Worm (Caenorhabditis elegans) whole organism, mixed stage, embryonic: ENCODE measurements around the gene T28C12.1.

ENCODE experiments used
- M03D4.4 ChIP-seq: sonication (generic microtip); optimal IDR thresholded peaks from 2 replicates; lab custom pipeline; 2017; ENCODE audit warnings: mild to moderate bottlenecking, missing genetic modification characterization, missing compliant biosample characterization
- bed-3 ChIP-seq: fragments of 200-800 bp; sonication (Bioruptor generic); optimal IDR thresholded peaks from 3 replicates; lab custom pipeline; 2018; ENCODE audit warnings: mild to moderate bottlenecking, missing genetic modification characterization, moderate library complexity, missing compliant biosample characterization
- blmp-1 ChIP-seq: fragments of 150-350 bp; optimal IDR thresholded peaks from 2 replicates; lab custom pipeline; 2014; ENCODE audit warnings: missing biosample characterization, missing genetic modification characterization
- ceh-43 ChIP-seq: fragments of 200-800 bp; sonication (Bioruptor generic); optimal IDR thresholded peaks from 2 replicates; lab custom pipeline; 2018; ENCODE audit warnings: mild to moderate bottlenecking, missing genetic modification characterization, moderate library complexity, missing compliant biosample characterization
- ceh-83 ChIP-seq: fragments of 200-800 bp; sonication (Bioruptor generic); optimal IDR thresholded peaks from 2 replicates; lab custom pipeline; 2018; ENCODE audit warnings: mild to moderate bottlenecking, missing genetic modification characterization, missing compliant biosample characterization
- ces-1 ChIP-seq: fragments of 150-350 bp; optimal IDR thresholded peaks from 2 replicates; lab custom pipeline; 2014; ENCODE audit warnings: missing biosample characterization, missing genetic modification reagents, missing genetic modification characterization
- cnd-1 ChIP-seq: fragments of 200-800 bp; sonication (Bioruptor generic); optimal IDR thresholded peaks from 2 replicates; lab custom pipeline; 2018; ENCODE audit warnings: mild to moderate bottlenecking, missing genetic modification characterization, missing compliant biosample characterization
- drap-1 ChIP-seq: fragments of 200-800 bp; sonication (Bioruptor generic); optimal IDR thresholded peaks from 3 replicates; lab custom pipeline; 2018; ENCODE audit warnings: mild to moderate bottlenecking, missing genetic modification characterization, missing compliant biosample characterization
- elt-1 ChIP-seq: sonication (generic microtip); optimal IDR thresholded peaks from 2 replicates; lab custom pipeline; 2017; ENCODE audit warnings: missing genetic modification characterization, mild to moderate bottlenecking, missing compliant biosample characterization, antibody characterized with exemption, moderate library complexity, borderline replicate concordance; ENCODE audit not compliant: insufficient read depth
- elt-3 ChIP-seq: fragments of 150-350 bp; optimal IDR thresholded peaks from 2 replicates; lab custom pipeline; 2014; ENCODE audit warnings: missing biosample characterization, missing genetic modification characterization
- flh-1 ChIP-seq: fragments of 200-800 bp; sonication (Bioruptor generic); optimal IDR thresholded peaks from 2 replicates; lab custom pipeline; 2018; ENCODE audit warnings: mild to moderate bottlenecking, missing genetic modification characterization, moderate library complexity, missing compliant biosample characterization
- ham-2 ChIP-seq: fragments of 200-800 bp; sonication (Bioruptor generic); optimal IDR thresholded peaks from 2 replicates; lab custom pipeline; 2018; ENCODE audit warnings: mild to moderate bottlenecking, missing genetic modification characterization, missing compliant biosample characterization
- hlh-1 ChIP-seq: fragments of 150-350 bp; optimal IDR thresholded peaks from 2 replicates; lab custom pipeline; 2014; ENCODE audit warnings: missing biosample characterization, missing genetic modification reagents, missing genetic modification characterization
- lin-32 ChIP-seq: fragments of 200-800 bp; sonication (Bioruptor generic); optimal IDR thresholded peaks from 2 replicates; lab custom pipeline; 2018; ENCODE audit warnings: mild to moderate bottlenecking, missing genetic modification characterization, missing compliant biosample characterization
- lsy-2 ChIP-seq: fragments of 150-350 bp; optimal IDR thresholded peaks from 2 replicates; lab custom pipeline; 2014; ENCODE audit warnings: missing biosample characterization, missing genetic modification characterization
- mls-2 ChIP-seq: sonication (generic microtip); optimal IDR thresholded peaks from 2 replicates; lab custom pipeline; 2016; ENCODE audit warnings: mild to moderate bottlenecking, missing genetic modification characterization, moderate library complexity, missing compliant biosample characterization
- nhr-12 ChIP-seq: fragments of 150-350 bp; optimal IDR thresholded peaks from 2 replicates; lab custom pipeline; 2014; ENCODE audit warnings: missing biosample characterization, missing genetic modification characterization
- nhr-2 ChIP-seq: fragments of 150-350 bp; optimal IDR thresholded peaks from 2 replicates; lab custom pipeline; 2014; ENCODE audit warnings: missing biosample characterization, missing genetic modification characterization
- nhr-28 ChIP-seq: fragments of 150-350 bp; optimal IDR thresholded peaks from 2 replicates; lab custom pipeline; 2014; ENCODE audit warnings: missing biosample characterization, missing genetic modification characterization
- nhr-76 ChIP-seq: sonication (generic microtip); optimal IDR thresholded peaks from 2 replicates; lab custom pipeline; 2017; ENCODE audit warnings: missing biosample characterization, missing genetic modification characterization
- pha-4 ChIP-seq: fragments of 150-350 bp; optimal IDR thresholded peaks from 2 replicates; lab custom pipeline; 2018; ENCODE audit warnings: missing biosample characterization, missing genetic modification reagents, missing genetic modification characterization
- snpc-4 ChIP-seq: fragments of 150-350 bp; optimal IDR thresholded peaks from 2 replicates; lab custom pipeline; 2014; ENCODE audit warnings: missing biosample characterization, missing genetic modification characterization
- sptf-1 ChIP-seq: sonication (generic microtip); optimal IDR thresholded peaks from 2 replicates; lab custom pipeline; 2017; ENCODE audit warnings: mild to moderate bottlenecking, missing genetic modification characterization, moderate library complexity, missing compliant biosample characterization
- unc-120 ChIP-seq: sonication (generic microtip); optimal IDR thresholded peaks from 2 replicates; lab custom pipeline; 2017; ENCODE audit warnings: missing genetic modification characterization, missing compliant biosample characterization; ENCODE audit not compliant: poor library complexity, severe bottlenecking
- unc-62 ChIP-seq: fragments of 150-350 bp; optimal IDR thresholded peaks from 2 replicates; lab custom pipeline; 2014; ENCODE audit warnings: missing biosample characterization, missing genetic modification reagents, missing genetic modification characterization
- zip-8 ChIP-seq: fragments of 150-350 bp; optimal IDR thresholded peaks from 2 replicates; lab custom pipeline; 2014; ENCODE audit warnings: missing biosample characterization, missing genetic modification characterization
- ztf-11 ChIP-seq: fragments of 150-350 bp; optimal IDR thresholded peaks from 2 replicates; lab custom pipeline; 2014; ENCODE audit warnings: missing biosample characterization, missing genetic modification characterization

T28C12.1 gene

ce11 chrV:6331607-6332006, at the start of gene T28C12.1:
TSS of gene T28C12.1 (plus strand) at chrV:6331907.
- TF ChIP-seq nhr-12 (no peak), zip-8 (tag; lab: Kevin White, UChicago) (no peak)
- TF ChIP-seq, all 35 proteins: peak for 0

ce11 chrV:6286343-6286742, 45.4 kb upstream of the T28C12.1 start, which contains the start of gene srn-1:
TSS of gene srn-1 (minus strand) at chrV:6286443.
- no peak for TF ChIP-seq nhr-2

- TF ChIP-seq unc-62 (GFP tag; lab: Kevin White, UChicago), result no peak
- no peak for TF ChIP-seq blmp-1 (tag; lab: Kevin White, UChicago)
- TF ChIP-seq ceh-83 (GFP tag; lab: Kevin White, UChicago), result no peak
- no peak for TF ChIP-seq nhr-76 (tag; lab: Kevin White, UChicago)
- no peak for TF ChIP-seq flh-1
- no peak for TF ChIP-seq ham-2
- no peak for TF ChIP-seq pha-4 (tag; lab: Kevin White, UChicago)
- TF ChIP-seq zip-8 (tag; lab: Kevin White, UChicago), result no peak
- no peak for TF ChIP-seq mls-2 (tag; lab: Kevin White, UChicago)
- TF ChIP-seq M03D4.4 (tag; lab: Kevin White, UChicago), result no peak
Observed at ce11 chrV:6288607-6289006, 43.1 kb upstream of the T28C12.1 start, which contains the start of gene K12B6.11. TSS of gene K12B6.11 (plus strand) at chrV:6288907.

- TF ChIP-seq cnd-1 (tag; lab: Kevin White, UChicago) (no peak), unc-120 (tag; lab: Kevin White, UChicago) (no peak), blmp-1 (tag; lab: Kevin White, UChicago) (no peak), mls-2 (tag; lab: Kevin White, UChicago) (no peak), zip-8 (tag; lab: Kevin White, UChicago) (no peak), pha-4 (tag; lab: Kevin White, UChicago) (no peak), ztf-11 (tag; lab: Kevin White, UChicago) (no peak), ces-1 (GFP tag; lab: Kevin White, UChicago) (no peak), nhr-28 (no peak), M03D4.4 (tag; lab: Kevin White, UChicago) (no peak), hlh-1 (tag; lab: Kevin White, UChicago) (no peak)
- TF ChIP-seq, all 35 proteins: peak for 0
Observed at ce11 chrV:6291301-6291700, 40.4 kb upstream of the T28C12.1 start.

ce11 chrV:6292401-6292800, 39.3 kb upstream of the T28C12.1 start, which contains the start of gene K12B6.9:
TSS of gene K12B6.9 (minus strand) at chrV:6292666.
- no peak for TF ChIP-seq pha-4 (tag; lab: Kevin White, UChicago)
- TF ChIP-seq zip-8 (tag; lab: Kevin White, UChicago), result no peak
- no peak for TF ChIP-seq mls-2 (tag; lab: Kevin White, UChicago)
- no peak for TF ChIP-seq flh-1

ce11 chrV:6301046-6301445, 30.7 kb upstream of the T28C12.1 start:
- no peak for TF ChIP-seq bed-3
- no peak for TF ChIP-seq lsy-2 (tag; lab: Kevin White, UChicago)
- TF ChIP-seq cnd-1 (tag; lab: Kevin White, UChicago), result no peak
- TF ChIP-seq hlh-1 (tag; lab: Kevin White, UChicago), result no peak
- TF ChIP-seq mls-2 (tag; lab: Kevin White, UChicago), result no peak
- TF ChIP-seq nhr-76 (tag; lab: Kevin White, UChicago), result no peak
- no peak for TF ChIP-seq nhr-28
- TF ChIP-seq nhr-2, result no peak
- no peak for TF ChIP-seq zip-8 (tag; lab: Kevin White, UChicago)
- TF ChIP-seq pha-4 (tag; lab: Kevin White, UChicago), result no peak
- no peak for TF ChIP-seq elt-1
- TF ChIP-seq ceh-43, result no peak
- TF ChIP-seq lin-32 (GFP tag; lab: Kevin White, UChicago), result no peak
- no peak for TF ChIP-seq snpc-4
- no peak for TF ChIP-seq drap-1 (GFP tag; lab: Kevin White, UChicago)
- no peak for TF ChIP-seq ces-1 (GFP tag; lab: Kevin White, UChicago)
- TF ChIP-seq unc-62 (GFP tag; lab: Kevin White, UChicago), result no peak
- TF ChIP-seq sptf-1 (tag; lab: Kevin White, UChicago), result no peak
- no peak for TF ChIP-seq elt-3 (tag; lab: Kevin White, UChicago)
- no peak for TF ChIP-seq blmp-1 (tag; lab: Kevin White, UChicago)
- TF ChIP-seq, all 35 proteins: peak for 0
